Comparison of ENCODE assay signal across 1 fruit fly cellular context in the genomic region with DNA sequence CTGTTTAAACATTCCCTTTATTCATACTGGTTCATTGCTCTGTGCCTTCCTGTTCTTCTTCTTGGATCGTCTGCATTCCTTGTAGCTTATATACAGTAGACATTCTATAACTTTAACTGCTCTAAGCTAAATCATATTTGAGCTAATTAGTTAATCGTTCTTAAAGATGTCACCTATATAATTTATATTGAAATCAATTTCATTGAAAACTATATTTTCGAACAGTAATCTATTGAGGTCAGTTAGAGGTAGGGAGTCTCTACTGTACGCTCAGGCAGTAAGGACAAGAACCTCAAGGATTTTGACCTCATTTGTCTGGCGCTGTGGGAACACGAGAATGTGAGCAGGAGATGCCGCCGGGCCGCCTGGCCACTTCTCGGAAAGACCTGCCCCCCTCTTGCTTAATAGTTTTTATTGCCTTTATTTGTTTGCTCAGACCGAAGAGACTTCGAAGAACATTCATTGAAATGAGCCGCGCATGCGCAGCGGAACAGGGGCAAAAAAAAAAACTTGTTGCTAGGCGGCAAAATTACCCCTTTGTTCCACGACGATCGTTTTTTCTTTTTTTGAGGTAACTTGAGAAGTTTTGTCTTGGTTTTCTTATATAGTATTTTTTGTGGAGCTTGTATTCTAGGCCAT.
TF ChIP-seq lines count a peak whose summit lies in the region.

No protein-coding gene starts in this region.

TF ChIP-seq in whole organism, embryonic, 481 proteins besides CTCF, POLR2A, EP300 and RAD21 (continued from another document and continues in another):
- no peak for TF ChIP-seq CG11093 (GFP tag; IDR thresholded peaks at IDR 0.05; lab: Robert Waterston, UW)
- no peak for TF ChIP-seq gce (GFP tag; IDR thresholded peaks at IDR 0.05; lab: Robert Waterston, UW)
- no peak for TF ChIP-seq CG11723 (GFP tag; optimal IDR thresholded peaks at IDR 0.05; lab: Kevin White, UChicago)
- no peak for TF ChIP-seq CG17568 (GFP tag; optimal IDR thresholded peaks at IDR 0.05; lab: Kevin White, UChicago)
- TF ChIP-seq Lpt (GFP tag; optimal IDR thresholded peaks at IDR 0.05; lab: Kevin White, UChicago): no peak
- no peak for TF ChIP-seq kay (GFP tag; optimal IDR thresholded peaks at IDR 0.05; lab: Kevin White, UChicago)
- TF ChIP-seq MESR4 (GFP tag; optimal IDR thresholded peaks at IDR 0.05; lab: Kevin White, UChicago): no peak
- peak; percentile 34 for TF ChIP-seq az2 (GFP tag; optimal IDR thresholded peaks at IDR 0.05; lab: Kevin White, UChicago)
- no peak for TF ChIP-seq Dref (GFP tag; IDR thresholded peaks at IDR 0.05; lab: Robert Waterston, UW)
- TF ChIP-seq CG31365 (tag; optimal IDR thresholded peaks at IDR 0.05; lab: Kevin White, UChicago): no peak
- no peak for TF ChIP-seq CG43689 (GFP tag; IDR thresholded peaks at IDR 0.05; lab: Robert Waterston, UW)
- no peak for TF ChIP-seq CG6791 (GFP tag; IDR thresholded peaks at IDR 0.05; lab: Robert Waterston, UW; ENCODE audit: partially characterized antibody)
- TF ChIP-seq schlank (tag; optimal IDR thresholded peaks at IDR 0.05; lab: Kevin White, UChicago): no peak
- TF ChIP-seq ash1 (GFP tag; optimal IDR thresholded peaks at IDR 0.05; lab: Kevin White, UChicago): no peak
- TF ChIP-seq tna (GFP tag; IDR thresholded peaks at IDR 0.05; lab: Robert Waterston, UW; ENCODE audit: partially characterized antibody): no peak
- TF ChIP-seq bab2 (GFP tag; optimal IDR thresholded peaks at IDR 0.05; lab: Kevin White, UChicago): no peak
- no peak for TF ChIP-seq fru (optimal IDR thresholded peaks at IDR 0.05; lab: Kevin White, UChicago)
- no peak for TF ChIP-seq CG13894 (tag; optimal IDR thresholded peaks at IDR 0.05; lab: Kevin White, UChicago)
- no peak for TF ChIP-seq CG14050 (GFP tag; IDR thresholded peaks at IDR 0.05; lab: Robert Waterston, UW)
- TF ChIP-seq Hsf (GFP tag; optimal IDR thresholded peaks at IDR 0.05; lab: Kevin White, UChicago): no peak
- TF ChIP-seq CG10654 (GFP tag; optimal IDR thresholded peaks at IDR 0.05; lab: Kevin White, UChicago): no peak
- peak; percentile 47; the same call in 1 of the 2 replicates for TF ChIP-seq ara (GFP tag; IDR thresholded peaks at IDR 0.05; lab: Robert Waterston, UW)
- no peak for TF ChIP-seq cg (GFP tag; optimal IDR thresholded peaks at IDR 0.05; lab: Kevin White, UChicago)
- no peak for TF ChIP-seq jigr1 (GFP tag; IDR thresholded peaks at IDR 0.05; lab: Robert Waterston, UW)
- TF ChIP-seq CG12104 (GFP tag; optimal IDR thresholded peaks at IDR 0.05; lab: Kevin White, UChicago): no peak
- no peak for TF ChIP-seq Dad (GFP tag; optimal IDR thresholded peaks at IDR 0.05; lab: Kevin White, UChicago)
- TF ChIP-seq pan (optimal IDR thresholded peaks at IDR 0.05; lab: Kevin White, UChicago): no peak
- peak in 1 of 2 experiments; percentile 57 for TF ChIP-seq pan (GFP tag; optimal IDR thresholded peaks at IDR 0.05 in 1 of 2, IDR thresholded peaks at IDR 0.05 in 1 of 2)
- no peak for TF ChIP-seq trh (GFP tag; optimal IDR thresholded peaks at IDR 0.05; lab: Kevin White, UChicago)
- no peak for TF ChIP-seq CG10462 (GFP tag; optimal IDR thresholded peaks at IDR 0.05; lab: Kevin White, UChicago)
- no peak for TF ChIP-seq luna (GFP tag; optimal IDR thresholded peaks at IDR 0.05; lab: Kevin White, UChicago)
- no peak; the same call in 1 of the 2 replicates for TF ChIP-seq CG4730 (GFP tag; IDR thresholded peaks at IDR 0.05; lab: Robert Waterston, UW)
- TF ChIP-seq Ada2b (GFP tag; IDR thresholded peaks at IDR 0.05; lab: Robert Waterston, UW): no peak
- TF ChIP-seq ind (GFP tag; optimal IDR thresholded peaks at IDR 0.05; lab: Kevin White, UChicago): peak; percentile 27
- no peak for TF ChIP-seq CG13296 (GFP tag; optimal IDR thresholded peaks at IDR 0.05; lab: Kevin White, UChicago)
- no peak for TF ChIP-seq p53 (GFP tag; optimal IDR thresholded peaks at IDR 0.05; lab: Kevin White, UChicago)
- TF ChIP-seq CG17361 (GFP tag; IDR thresholded peaks at IDR 0.05; lab: Robert Waterston, UW): peak; percentile 51; the same call in 1 of the 3 replicates
- no peak for TF ChIP-seq Meics (GFP tag; optimal IDR thresholded peaks at IDR 0.05; lab: Kevin White, UChicago)
- TF ChIP-seq jing (GFP tag; optimal IDR thresholded peaks at IDR 0.05; lab: Kevin White, UChicago): no peak
- no peak for TF ChIP-seq pnt (GFP tag; optimal IDR thresholded peaks at IDR 0.05; lab: Kevin White, UChicago)
- TF ChIP-seq Six4 (GFP tag; optimal IDR thresholded peaks at IDR 0.05; lab: Kevin White, UChicago): no peak
- no peak for TF ChIP-seq Lim3 (GFP tag; IDR thresholded peaks at IDR 0.05; lab: Robert Waterston, UW)
- TF ChIP-seq peb (GFP tag; IDR thresholded peaks at IDR 0.05; lab: Robert Waterston, UW): 0 out of 2 replicates have a peak, but pooled peaks have one; percentile 9
- no peak for TF ChIP-seq CG4854 (GFP tag; optimal IDR thresholded peaks at IDR 0.05; lab: Kevin White, UChicago)
- TF ChIP-seq CG10147 (GFP tag; optimal IDR thresholded peaks at IDR 0.05; lab: Kevin White, UChicago): no peak
- TF ChIP-seq Hmr (GFP tag; optimal IDR thresholded peaks at IDR 0.05; lab: Kevin White, UChicago): no peak
- peak; percentile 71 for TF ChIP-seq CG14710 (tag; optimal IDR thresholded peaks at IDR 0.05; lab: Kevin White, UChicago)
- no peak for TF ChIP-seq ro (GFP tag; IDR thresholded peaks at IDR 0.05; lab: Robert Waterston, UW)
- TF ChIP-seq cas (GFP tag; IDR thresholded peaks at IDR 0.05; lab: Robert Waterston, UW): no peak
- peak; percentile 58 for TF ChIP-seq Med (GFP tag; lab: Kevin White, UChicago)
- no peak for TF ChIP-seq Elba2 (GFP tag; optimal IDR thresholded peaks at IDR 0.05; lab: Kevin White, UChicago)
- no peak for TF ChIP-seq mirr (GFP tag; optimal IDR thresholded peaks at IDR 0.05; lab: Kevin White, UChicago)
- TF ChIP-seq Kr (GFP tag; optimal IDR thresholded peaks at IDR 0.05; lab: Kevin White, UChicago): no peak
- TF ChIP-seq CG15696 (tag; optimal IDR thresholded peaks at IDR 0.05; lab: Kevin White, UChicago): peak; percentile 97
- peak; percentile 18 for TF ChIP-seq CG6813 (GFP tag; optimal IDR thresholded peaks at IDR 0.05; lab: Kevin White, UChicago)
- TF ChIP-seq ewg (GFP tag; optimal IDR thresholded peaks at IDR 0.05; lab: Kevin White, UChicago): no peak
- TF ChIP-seq CG11695 (GFP tag; IDR thresholded peaks at IDR 0.05; lab: Robert Waterston, UW): peak; percentile 60; the same call in 2 of the 3 replicates
- TF ChIP-seq CG10565 (GFP tag; optimal IDR thresholded peaks at IDR 0.05; lab: Kevin White, UChicago): no peak
- TF ChIP-seq CG8944 (GFP tag; optimal IDR thresholded peaks at IDR 0.05; lab: Kevin White, UChicago): no peak
- peak; percentile 14 for TF ChIP-seq Sox100B (GFP tag; optimal IDR thresholded peaks at IDR 0.05; lab: Kevin White, UChicago)
- TF ChIP-seq hkb (optimal IDR thresholded peaks at IDR 0.05; lab: Kevin White, UChicago): no peak
- TF ChIP-seq hkb (GFP tag; IDR thresholded peaks at IDR 0.05; lab: Robert Waterston, UW): 0 out of 2 replicates have a peak, but pooled peaks have one; percentile 38
- TF ChIP-seq vfl (GFP tag; optimal IDR thresholded peaks at IDR 0.05; lab: Kevin White, UChicago): no peak
- no peak for TF ChIP-seq E2f1 (GFP tag; IDR thresholded peaks at IDR 0.05; lab: Robert Waterston, UW)
- TF ChIP-seq CG12744 (GFP tag; optimal IDR thresholded peaks at IDR 0.05; lab: Kevin White, UChicago): no peak
- TF ChIP-seq tgo (GFP tag; IDR thresholded peaks at IDR 0.05; lab: Robert Waterston, UW): no peak
- TF ChIP-seq D19B (GFP tag; optimal IDR thresholded peaks at IDR 0.05; lab: Kevin White, UChicago): no peak
- peak; percentile 46 for TF ChIP-seq fd96Cb (tag; optimal IDR thresholded peaks at IDR 0.05; lab: Kevin White, UChicago)
- TF ChIP-seq lola (GFP tag; optimal IDR thresholded peaks at IDR 0.05; lab: Kevin White, UChicago): peak in 1 of 3 experiments; percentile 61
- no peak for TF ChIP-seq pum (GFP tag; optimal IDR thresholded peaks at IDR 0.05; lab: Kevin White, UChicago)
- no peak for TF ChIP-seq Vsx1 (GFP tag; optimal IDR thresholded peaks at IDR 0.05; lab: Kevin White, UChicago)
- no peak; the same call in 1 of the 2 replicates for TF ChIP-seq dan (GFP tag; IDR thresholded peaks at IDR 0.05; lab: Robert Waterston, UW)
- TF ChIP-seq Sry-β (GFP tag; optimal IDR thresholded peaks at IDR 0.05; lab: Kevin White, UChicago): no peak
- TF ChIP-seq dati (GFP tag; IDR thresholded peaks at IDR 0.05; lab: Robert Waterston, UW): no peak
- no peak for TF ChIP-seq bcd (GFP tag; optimal IDR thresholded peaks at IDR 0.05; lab: Kevin White, UChicago)
- TF ChIP-seq Bteb2 (GFP tag; optimal IDR thresholded peaks at IDR 0.05; lab: Kevin White, UChicago): no peak
- TF ChIP-seq emc (GFP tag; optimal IDR thresholded peaks at IDR 0.05; lab: Kevin White, UChicago): no peak
- peak; percentile 1 for TF ChIP-seq Fer3 (tag; optimal IDR thresholded peaks at IDR 0.05; lab: Kevin White, UChicago)
- no peak for TF ChIP-seq CG42726 (GFP tag; IDR thresholded peaks at IDR 0.05; lab: Robert Waterston, UW; ENCODE audit: partially characterized antibody)
- TF ChIP-seq CG4820 (GFP tag; optimal IDR thresholded peaks at IDR 0.05; lab: Kevin White, UChicago): peak; percentile 38
- TF ChIP-seq Rfx (GFP tag; IDR thresholded peaks at IDR 0.05; lab: Robert Waterston, UW): no peak
- TF ChIP-seq CG6765 (GFP tag; optimal IDR thresholded peaks at IDR 0.05; lab: Kevin White, UChicago): no peak
- TF ChIP-seq Scr (GFP tag; IDR thresholded peaks at IDR 0.05; lab: Robert Waterston, UW; ENCODE audit: partially characterized antibody): no peak
- TF ChIP-seq CG5180 (GFP tag; optimal IDR thresholded peaks at IDR 0.05; lab: Kevin White, UChicago): no peak
- no peak for TF ChIP-seq hth (optimal IDR thresholded peaks at IDR 0.05; lab: Kevin White, UChicago)
- peak; percentile 35 for TF ChIP-seq CG6254 (GFP tag; optimal IDR thresholded peaks at IDR 0.05; lab: Kevin White, UChicago)
- no peak for TF ChIP-seq CG1832 (GFP tag; optimal IDR thresholded peaks at IDR 0.05; lab: Kevin White, UChicago)
- no peak for TF ChIP-seq Ptx1 (GFP tag; IDR thresholded peaks at IDR 0.05; lab: Robert Waterston, UW)
- no peak for TF ChIP-seq tap (tag; optimal IDR thresholded peaks at IDR 0.05; lab: Kevin White, UChicago)
- no peak for TF ChIP-seq hb (GFP tag; IDR thresholded peaks at IDR 0.05; lab: Robert Waterston, UW; ENCODE audit: partially characterized antibody)
- TF ChIP-seq Tbp (GFP tag; optimal IDR thresholded peaks at IDR 0.05; lab: Kevin White, UChicago): no peak
- no peak for TF ChIP-seq CG6654 (GFP tag; optimal IDR thresholded peaks at IDR 0.05; lab: Kevin White, UChicago)
- TF ChIP-seq CG10543 (GFP tag; optimal IDR thresholded peaks at IDR 0.05; lab: Kevin White, UChicago): no peak
- no peak for TF ChIP-seq hbn (GFP tag; IDR thresholded peaks at IDR 0.05; lab: Robert Waterston, UW; ENCODE audit: partially characterized antibody)
- TF ChIP-seq CG4328 (GFP tag; optimal IDR thresholded peaks at IDR 0.05; lab: Kevin White, UChicago): no peak
- no peak for TF ChIP-seq HLH54F (GFP tag; optimal IDR thresholded peaks at IDR 0.05; lab: Kevin White, UChicago)
- no peak for TF ChIP-seq CG9609 (GFP tag; optimal IDR thresholded peaks at IDR 0.05; lab: Kevin White, UChicago)
- no peak for TF ChIP-seq mam (GFP tag; optimal IDR thresholded peaks at IDR 0.05; lab: Kevin White, UChicago)
- peak; percentile 25 for TF ChIP-seq CG8388 (GFP tag; optimal IDR thresholded peaks at IDR 0.05; lab: Kevin White, UChicago)
- TF ChIP-seq YL-1 (GFP tag; optimal IDR thresholded peaks at IDR 0.05; lab: Kevin White, UChicago): no peak
- no peak for TF ChIP-seq PHDP (tag; optimal IDR thresholded peaks at IDR 0.05; lab: Kevin White, UChicago)
- no peak for TF ChIP-seq pros (GFP tag; optimal IDR thresholded peaks at IDR 0.05; lab: Kevin White, UChicago)
- no peak for TF ChIP-seq NK7.1 (GFP tag; optimal IDR thresholded peaks at IDR 0.05; lab: Kevin White, UChicago)
- no peak for TF ChIP-seq CG13287 (GFP tag; IDR thresholded peaks at IDR 0.05; lab: Robert Waterston, UW; ENCODE audit: partially characterized antibody)
- TF ChIP-seq Sry-δ (GFP tag; optimal IDR thresholded peaks at IDR 0.05; lab: Kevin White, UChicago): no peak
- TF ChIP-seq ranshi (GFP tag; IDR thresholded peaks at IDR 0.05; lab: Robert Waterston, UW): 0 out of 2 replicates have a peak, but pooled peaks have one; percentile 15
- no peak for TF ChIP-seq CG2678 (tag; optimal IDR thresholded peaks at IDR 0.05; lab: Kevin White, UChicago)
- no peak for TF ChIP-seq gcm (GFP tag; optimal IDR thresholded peaks at IDR 0.05; lab: Kevin White, UChicago)
- no peak for TF ChIP-seq HLH3B (GFP tag; IDR thresholded peaks at IDR 0.05; lab: Robert Waterston, UW)
- no peak for TF ChIP-seq MBD-R2 (GFP tag; IDR thresholded peaks at IDR 0.05; lab: Robert Waterston, UW)
- no peak for TF ChIP-seq grn (GFP tag; optimal IDR thresholded peaks at IDR 0.05; lab: Kevin White, UChicago)
- no peak for TF ChIP-seq nerfin-2 (GFP tag; IDR thresholded peaks at IDR 0.05; lab: Robert Waterston, UW; ENCODE audit: partially characterized antibody)
- no peak for TF ChIP-seq lilli (GFP tag; optimal IDR thresholded peaks at IDR 0.05; lab: Kevin White, UChicago)
- no peak for TF ChIP-seq CG11456 (GFP tag; IDR thresholded peaks at IDR 0.05; lab: Robert Waterston, UW)
- TF ChIP-seq Nf-YA (GFP tag; IDR thresholded peaks at IDR 0.05; lab: Robert Waterston, UW): 0 out of 2 replicates have a peak, but pooled peaks have one; percentile 9
- TF ChIP-seq eyg (GFP tag; optimal IDR thresholded peaks at IDR 0.05; lab: Kevin White, UChicago): no peak
- TF ChIP-seq Eip74EF (GFP tag; optimal IDR thresholded peaks at IDR 0.05; lab: Kevin White, UChicago): no peak
- no peak for TF ChIP-seq yki (optimal IDR thresholded peaks at IDR 0.05; lab: Kevin White, UChicago)
- peak; percentile 55 for TF ChIP-seq CG9727 (GFP tag; optimal IDR thresholded peaks at IDR 0.05; lab: Kevin White, UChicago)
- no peak for TF ChIP-seq dysf (GFP tag; IDR thresholded peaks at IDR 0.05; lab: Robert Waterston, UW)
- no peak for TF ChIP-seq mld (GFP tag; IDR thresholded peaks at IDR 0.05; lab: Robert Waterston, UW; ENCODE audit: partially characterized antibody)
- no peak for TF ChIP-seq CG3281 (GFP tag; optimal IDR thresholded peaks at IDR 0.05; lab: Kevin White, UChicago)
- no peak for TF ChIP-seq E2f2 (GFP tag; IDR thresholded peaks at IDR 0.05; lab: Robert Waterston, UW)
- peak; percentile 82 for TF ChIP-seq Xrp1 (GFP tag; IDR thresholded peaks at IDR 0.05; lab: Robert Waterston, UW)
- no peak for TF ChIP-seq sens-2 (GFP tag; IDR thresholded peaks at IDR 0.05; lab: Robert Waterston, UW)
- no peak for TF ChIP-seq CG30020 (tag; optimal IDR thresholded peaks at IDR 0.05; lab: Kevin White, UChicago)
- TF ChIP-seq gem (tag; optimal IDR thresholded peaks at IDR 0.05; lab: Kevin White, UChicago): peak; percentile 60
- peak; percentile 51; the same call in 1 of the 3 replicates for TF ChIP-seq CG2199 (GFP tag; IDR thresholded peaks at IDR 0.05; lab: Robert Waterston, UW)
